Worm (Caenorhabditis elegans) whole organism, early embryonic: ENCODE data around the gene F53B3.6.

Experiments used
- aly-1 ChIP-seq: sonication (generic microtip); optimal IDR thresholded peaks from 2 replicates; lab custom pipeline; 2016; ENCODE audit warnings: missing genetic modification characterization, missing compliant biosample characterization
- ama-1 ChIP-seq: fragments of 150-350 bp; optimal IDR thresholded peaks from 2 replicates; lab custom pipeline; 2014
- ceh-13 ChIP-seq: fragments of 200-800 bp; sonication (Bioruptor generic); optimal IDR thresholded peaks from 2 replicates; lab custom pipeline; 2018; ENCODE audit warnings: mild to moderate bottlenecking, missing genetic modification characterization, missing compliant biosample characterization
- ceh-36 ChIP-seq: sonication (generic microtip); optimal IDR thresholded peaks from 2 replicates; lab custom pipeline; 2016; ENCODE audit warnings: missing genetic modification characterization, inconsistent platforms, missing compliant biosample characterization
- ets-7 ChIP-seq: sonication (generic microtip); optimal IDR thresholded peaks from 2 replicates; lab custom pipeline; 2016; ENCODE audit warnings: missing genotype, missing genetic modification characterization, missing compliant biosample characterization
- flt-1 ChIP-seq: fragments of 200-800 bp; sonication (Bioruptor generic); IDR thresholded peaks from 2 replicates; pipeline ENCODE4 v1.3.6; 2022; ENCODE audit warnings: missing genetic modification characterization, missing compliant biosample characterization
- hmbx-1 ChIP-seq: sonication (generic microtip); optimal IDR thresholded peaks from 2 replicates; lab custom pipeline; 2016; ENCODE audit warnings: mild to moderate bottlenecking, missing genetic modification characterization, missing compliant biosample characterization
- hnd-1 ChIP-seq: sonication (generic microtip); optimal IDR thresholded peaks from 2 replicates; lab custom pipeline; 2016; ENCODE audit warnings: missing genetic modification characterization, missing compliant biosample characterization
- pes-1 ChIP-seq: fragments of 200-800 bp; sonication (Bioruptor generic); IDR thresholded peaks from 2 replicates; pipeline ENCODE4 v1.3.6; 2022; ENCODE audit warnings: missing genetic modification reagents, missing genetic modification characterization, missing compliant biosample characterization
- sea-1 ChIP-seq: fragments of 200-800 bp; sonication (Bioruptor generic); conservative IDR thresholded peaks from 2 replicates; pipeline ENCODE4 v1.3.6; 2022; ENCODE audit warnings: missing genetic modification characterization, missing compliant biosample characterization
- tbx-37 ChIP-seq: fragments of 200-800 bp; sonication (Bioruptor generic); conservative IDR thresholded peaks from 2 replicates; pipeline ENCODE4 v1.3.6; 2022; ENCODE audit warnings: missing genetic modification reagents, missing genetic modification characterization, missing compliant biosample characterization
- tra-4 ChIP-seq: sonication (generic microtip); optimal IDR thresholded peaks from 2 replicates; lab custom pipeline; 2017; ENCODE audit warnings: missing genetic modification characterization, missing compliant biosample characterization

ce11 chrX:2874598-2874997, 10.6 kb downstream of the F53B3.6 start:
- no peak for TF ChIP-seq ama-1 (lab: Kevin White, UChicago)
- TF ChIP-seq hnd-1 (tag; lab: Kevin White, UChicago), result no peak
- TF ChIP-seq ceh-13 (GFP tag; lab: Kevin White, UChicago), result no peak
- no peak for TF ChIP-seq tbx-37 (GFP tag; lab: Robert Waterston, UW)
- no peak for TF ChIP-seq hmbx-1 (tag; lab: Kevin White, UChicago)
- TF ChIP-seq sea-1 (GFP tag; lab: Robert Waterston, UW), result no peak
- TF ChIP-seq ets-7, result no peak
- no peak for TF ChIP-seq flt-1 (GFP tag; lab: Robert Waterston, UW)
- no peak for TF ChIP-seq tra-4 (tag; lab: Kevin White, UChicago)
- no peak for TF ChIP-seq aly-1 (tag; lab: Kevin White, UChicago)
- no peak for TF ChIP-seq pes-1 (GFP tag; lab: Robert Waterston, UW)
- TF ChIP-seq ceh-36, result peak; percentile 19
